Worm (Caenorhabditis elegans) whole organism, late embryonic: ENCODE measurements around the gene clpr-2.

Source experiments
- Y22D7AL.16 ChIP-seq: sonication (generic microtip); optimal IDR thresholded peaks from 2 replicates; lab custom pipeline; 2016; ENCODE audit warnings: missing genetic modification characterization, missing compliant biosample characterization
- ama-1 ChIP-seq: fragments of 150-350 bp; optimal IDR thresholded peaks from 2 replicates; lab custom pipeline; 2014
- hlh-13 ChIP-seq: fragments of 200-800 bp; sonication (Bioruptor generic); optimal IDR thresholded peaks from 2 replicates; lab custom pipeline; 2018; ENCODE audit warnings: mild to moderate bottlenecking, missing genetic modification characterization, missing compliant biosample characterization
- lim-6 ChIP-seq: sonication (generic microtip); optimal IDR thresholded peaks from 2 replicates; lab custom pipeline; 2016; ENCODE audit warnings: missing genetic modification characterization, missing compliant biosample characterization
- sox-4 ChIP-seq: sonication (generic microtip); optimal IDR thresholded peaks from 2 replicates; lab custom pipeline; 2017; ENCODE audit warnings: mild to moderate bottlenecking, missing genetic modification characterization, inconsistent platforms, missing compliant biosample characterization
- unc-86 ChIP-seq: sonication (generic microtip); optimal IDR thresholded peaks from 2 replicates; lab custom pipeline; 2016; ENCODE audit warnings: missing genetic modification characterization, missing compliant biosample characterization

DNA sequence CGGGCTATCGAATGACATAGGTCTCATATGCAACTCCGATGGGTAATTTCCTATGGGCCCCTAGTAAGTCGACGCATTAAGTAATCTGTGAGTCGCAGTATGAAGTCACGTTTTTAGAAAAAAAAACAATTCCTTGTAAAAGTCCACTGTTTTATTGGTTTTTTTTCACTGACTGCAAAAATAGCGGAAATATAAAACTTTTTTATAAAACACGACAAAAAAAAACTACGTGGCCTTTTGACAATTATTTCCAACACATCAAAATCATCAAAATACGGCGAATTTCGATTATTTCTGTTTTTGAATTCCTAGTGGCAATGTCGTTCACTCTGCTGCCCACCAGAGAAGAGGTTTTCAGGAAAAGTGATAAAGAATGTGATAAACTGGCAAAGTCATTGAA is at the start of gene clpr-2:
- TF ChIP-seq ama-1 (lab: Kevin White, UChicago), result no peak
- TF ChIP-seq hlh-13, result no peak
- TF ChIP-seq sox-4, result no peak
- TF ChIP-seq Y22D7AL.16 (tag; lab: Kevin White, UChicago), result no peak
- no peak for TF ChIP-seq lim-6 (tag; lab: Kevin White, UChicago)
- no peak for TF ChIP-seq unc-86 (tag; lab: Kevin White, UChicago)
